Worm (Caenorhabditis elegans): Measurements from ENCODE around the gene gst-26.

Gene gst-26

DNA sequence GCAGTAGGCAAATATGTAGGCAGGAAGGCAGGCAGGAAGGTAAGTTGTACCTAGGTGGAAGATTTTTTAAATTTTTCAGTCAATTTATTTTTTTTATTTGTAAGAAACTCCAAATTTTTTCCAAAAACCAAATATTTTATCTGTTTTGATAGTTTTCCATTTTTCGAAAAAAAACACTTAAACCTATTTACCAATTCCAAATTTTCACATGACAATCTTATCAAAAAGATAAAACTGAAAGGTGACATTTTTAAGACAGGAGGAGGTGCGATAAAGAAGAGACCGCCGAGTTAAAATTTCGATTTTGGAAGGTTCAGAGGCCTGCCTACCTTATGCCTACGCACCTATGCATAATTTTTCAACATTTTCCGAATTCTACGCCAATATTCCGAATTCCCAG, 26.6 kb upstream of the gst-26 start (continued):
- TF ChIP-seq lim-7 (GFP tag; IDR thresholded peaks at IDR 0.05): no peak

DNA sequence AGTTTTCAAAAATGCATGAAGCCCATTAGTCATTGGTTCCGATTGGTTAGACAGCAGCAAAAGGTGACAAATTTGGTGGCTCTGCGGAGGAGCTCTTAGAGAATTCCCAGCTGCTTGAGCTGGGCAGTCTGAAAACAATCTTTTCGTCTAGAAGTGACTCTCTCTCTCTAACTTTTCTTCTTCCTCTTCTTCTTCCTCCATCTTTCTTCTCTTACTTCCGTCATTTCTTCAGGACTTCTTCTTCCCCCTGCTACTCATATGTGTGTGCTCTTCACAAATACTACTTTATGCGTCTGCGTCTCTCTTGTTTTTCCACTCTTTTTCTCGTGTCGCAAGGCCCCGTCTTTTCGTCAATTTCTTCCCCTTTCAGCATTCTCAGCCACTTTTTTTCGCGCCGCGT, 25.6 kb upstream of the gst-26 start:
- TF ChIP-seq lsy-2 (tag; optimal IDR thresholded peaks at IDR 0.05): peak in 1 of 2 experiments; percentile 5
- peak; percentile 27 for TF ChIP-seq mep-1 (tag; optimal IDR thresholded peaks at IDR 0.05)
- TF ChIP-seq F37D6.2 (tag; optimal IDR thresholded peaks at IDR 0.05): no peak
- TF ChIP-seq rbr-2 (tag; optimal IDR thresholded peaks at IDR 0.05): peak; percentile 51
- peak; percentile 35 for TF ChIP-seq aha-1 (tag)
- TF ChIP-seq nhr-6 (tag; optimal IDR thresholded peaks at IDR 0.05): no peak
- 0 out of 2 replicates have a peak, but pooled peaks have one; percentile 22 for TF ChIP-seq nhr-42 (GFP tag; IDR thresholded peaks at IDR 0.05)
- TF ChIP-seq lin-13 (GFP tag; optimal IDR thresholded peaks at IDR 0.05): no peak
- no peak for TF ChIP-seq set-16 (GFP tag; IDR thresholded peaks at IDR 0.05)
- TF ChIP-seq dve-1 (tag; optimal IDR thresholded peaks at IDR 0.05; ENCODE audit: insufficient read depth): peak; percentile 36
- peak; percentile 54 for TF ChIP-seq hmg-1.1 (GFP tag; IDR thresholded peaks at IDR 0.05)
- TF ChIP-seq hlh-30 (tag; optimal IDR thresholded peaks at IDR 0.05; ENCODE audit: insufficient read depth): peak; percentile 46
- peak; percentile 36 for TF ChIP-seq fkh-10 (GFP tag; optimal IDR thresholded peaks at IDR 0.05)
- TF ChIP-seq dpl-1 (GFP tag; optimal IDR thresholded peaks at IDR 0.05): no peak
- TF ChIP-seq mes-2 (tag; optimal IDR thresholded peaks at IDR 0.05; ENCODE audit: poor library complexity, severe bottlenecking): peak; percentile 33
- TF ChIP-seq unc-62 (GFP tag; optimal IDR thresholded peaks at IDR 0.05 in 1 of 2): peak in 1 of 2 experiments; percentile 8
- no peak for TF ChIP-seq unc-62 (tag; optimal IDR thresholded peaks at IDR 0.05)
- no peak for TF ChIP-seq unc-130 (GFP tag; optimal IDR thresholded peaks at IDR 0.05)
- TF ChIP-seq nhr-41 (GFP tag; IDR thresholded peaks at IDR 0.05): no peak
- TF ChIP-seq nhr-237 (tag; optimal IDR thresholded peaks at IDR 0.05): no peak
- no peak for TF ChIP-seq madf-5 (GFP tag; IDR thresholded peaks at IDR 0.05)

DNA sequence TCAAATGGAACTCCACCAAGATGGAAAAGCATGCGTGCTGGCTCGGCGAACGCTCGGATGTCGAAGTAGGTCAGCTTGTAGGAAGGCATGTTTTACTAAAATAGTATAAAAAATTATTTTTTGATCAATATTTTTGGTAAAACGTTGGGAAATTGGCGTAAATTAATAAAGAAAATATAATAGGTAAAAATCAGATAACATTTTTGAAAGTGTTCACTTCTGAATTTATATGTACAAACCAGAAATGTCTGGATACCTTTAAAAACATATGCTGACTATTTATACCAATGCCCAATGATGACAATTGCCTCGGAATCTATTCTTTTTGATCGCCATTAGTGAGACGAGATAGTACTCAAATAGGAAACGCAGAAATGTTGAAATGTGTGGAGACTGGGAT, 20.9 kb upstream of the gst-26 start, which contains the start of gene gst-35:
TSS of gene gst-35 (minus strand) at position 101 of the 400 bp plus-strand sequence.
- no peak for TF ChIP-seq lin-15B (tag; optimal IDR thresholded peaks at IDR 0.05)
- no peak for TF ChIP-seq nhr-76 (tag; optimal IDR thresholded peaks at IDR 0.05)
- TF ChIP-seq ceh-20 (GFP tag; IDR thresholded peaks at IDR 0.05): no peak
- TF ChIP-seq lsy-2 (tag; optimal IDR thresholded peaks at IDR 0.05): no peak
- TF ChIP-seq dmd-6 (GFP tag; IDR thresholded peaks at IDR 0.05): no peak
- TF ChIP-seq mes-2 (tag; optimal IDR thresholded peaks at IDR 0.05; ENCODE audit: poor library complexity, severe bottlenecking): no peak
- no peak for TF ChIP-seq Y105C5A.15 (GFP tag; IDR thresholded peaks at IDR 0.05)

DNA sequence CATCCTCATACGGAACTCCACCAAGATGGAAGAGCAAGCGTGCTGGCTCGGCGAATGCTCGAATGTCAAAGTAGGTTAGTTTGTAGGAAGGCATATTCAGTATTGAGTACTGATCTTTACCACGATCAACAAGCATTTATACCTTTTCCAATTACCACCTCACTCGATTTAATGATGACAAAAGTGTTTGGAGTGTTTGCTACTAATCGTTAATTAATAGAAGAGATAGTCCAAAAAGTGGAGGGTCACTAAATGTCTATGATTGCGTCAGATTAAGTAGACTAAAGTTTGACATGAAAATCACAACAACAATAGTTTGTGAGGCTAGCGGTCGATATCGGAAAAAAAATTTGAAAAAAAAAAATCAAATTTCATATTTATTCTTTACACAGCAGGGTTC, 18.8 kb upstream of the gst-26 start, which contains the start of gene gst-34:
TSS of gene gst-34 (minus strand) at position 101 of the 400 bp plus-strand sequence.
- TF ChIP-seq lin-15B (tag; optimal IDR thresholded peaks at IDR 0.05) (no peak), unc-39 (tag; optimal IDR thresholded peaks at IDR 0.05) (no peak), saeg-2 (GFP tag; IDR thresholded peaks at IDR 0.05) (no peak), nhr-102 (tag; optimal IDR thresholded peaks at IDR 0.05) (no peak), R02D3.7 (tag; optimal IDR thresholded peaks at IDR 0.05) (no peak), aha-1 (tag) (no peak), madf-9 (GFP tag; conservative IDR thresholded peaks at IDR 0.05) (no peak), lin-1 (GFP tag; IDR thresholded peaks at IDR 0.05) (no peak), Y75B8A.6 (GFP tag; IDR thresholded peaks at IDR 0.05) (no peak), mxl-2 (GFP tag; conservative IDR thresholded peaks at IDR 0.05) (no peak), mxl-3 (GFP tag; optimal IDR thresholded peaks at IDR 0.05) (no peak), F49E8.2 (tag; optimal IDR thresholded peaks at IDR 0.05; ENCODE audit: borderline replicate concordance) (no peak), arid-1 (GFP tag; conservative IDR thresholded peaks at IDR 0.05) (no peak)
